Fruit fly (Drosophila melanogaster): ENCODE measurements around the gene CG33995.

The CG33995 gene

dm6 chr2L:5054953-5055352, 11.9 kb downstream of the CG33995 start, which contains the start of the genes CG14036 and His3.3A (continued):
- TF ChIP-seq Dll (GFP tag; IDR thresholded peaks at IDR 0.05; ENCODE audit: partially characterized antibody), result peak; percentile 56; the same call in 1 of the 4 replicates
- no peak for TF ChIP-seq br (optimal IDR thresholded peaks at IDR 0.05)
- TF ChIP-seq inv (GFP tag; IDR thresholded peaks at IDR 0.05; ENCODE audit: partially characterized antibody), result peak; percentile 43; the same call in 1 of the 2 replicates
- TF ChIP-seq CG1024 (GFP tag; IDR thresholded peaks at IDR 0.05), result no peak; the same call in none of the 2 replicates
- TF ChIP-seq CG3163 (GFP tag; optimal IDR thresholded peaks at IDR 0.05), result no peak
- no peak for TF ChIP-seq ara (GFP tag; IDR thresholded peaks at IDR 0.05)
- no peak for TF ChIP-seq grn (GFP tag; optimal IDR thresholded peaks at IDR 0.05)
- no peak for TF ChIP-seq CG10565 (GFP tag; optimal IDR thresholded peaks at IDR 0.05)
- TF ChIP-seq Neu2 (GFP tag; optimal IDR thresholded peaks at IDR 0.05; ENCODE audit: borderline replicate concordance), result no peak
- TF ChIP-seq E2f2 (GFP tag; IDR thresholded peaks at IDR 0.05), result peak; percentile 91
- TF ChIP-seq CG13894 (tag; optimal IDR thresholded peaks at IDR 0.05), result peak; percentile 41
- no peak for TF ChIP-seq CG8388 (GFP tag; optimal IDR thresholded peaks at IDR 0.05)
- no peak for TF ChIP-seq CG4707 (GFP tag; optimal IDR thresholded peaks at IDR 0.05)
- TF ChIP-seq CG2120 (GFP tag; optimal IDR thresholded peaks at IDR 0.05), result peak; percentile 46
- no peak for TF ChIP-seq CG3726 (GFP tag; IDR thresholded peaks at IDR 0.05)
- TF ChIP-seq Fer3 (tag; optimal IDR thresholded peaks at IDR 0.05), result no peak
- TF ChIP-seq MBD-R2 (GFP tag; IDR thresholded peaks at IDR 0.05), result peak; percentile 86
- TF ChIP-seq sob (GFP tag; IDR thresholded peaks at IDR 0.05), result 0 out of 2 replicates have a peak, but pooled peaks have one; percentile 22
- peak; percentile 30 for TF ChIP-seq ftz-f1 (GFP tag; optimal IDR thresholded peaks at IDR 0.05)
- TF ChIP-seq nerfin-1 (tag; optimal IDR thresholded peaks at IDR 0.05), result peak; percentile 20
- no peak for TF ChIP-seq Doc2 (GFP tag; IDR thresholded peaks at IDR 0.05)
- TF ChIP-seq CG6689 (GFP tag; IDR thresholded peaks at IDR 0.05), result no peak
- TF ChIP-seq CG12219 (GFP tag; optimal IDR thresholded peaks at IDR 0.05), result no peak
- TF ChIP-seq H2.0 (GFP tag; IDR thresholded peaks at IDR 0.05), result no peak
- TF ChIP-seq Sox100B (GFP tag; optimal IDR thresholded peaks at IDR 0.05), result no peak
- TF ChIP-seq CG31224 (GFP tag; IDR thresholded peaks at IDR 0.05), result no peak
- TF ChIP-seq dysf (GFP tag; IDR thresholded peaks at IDR 0.05), result no peak
- no peak for TF ChIP-seq CG10366 (GFP tag; IDR thresholded peaks at IDR 0.05)
- TF ChIP-seq CG6175 (GFP tag; IDR thresholded peaks at IDR 0.05), result no peak
- TF ChIP-seq gem (tag; optimal IDR thresholded peaks at IDR 0.05), result peak; percentile 5
- peak; percentile 14 for TF ChIP-seq CG2678 (tag; optimal IDR thresholded peaks at IDR 0.05)
- peak; percentile 52; the same call in 2 of the 3 replicates for TF ChIP-seq knrl (GFP tag; IDR thresholded peaks at IDR 0.05; ENCODE audit: partially characterized antibody)
- no peak for TF ChIP-seq p53 (GFP tag; optimal IDR thresholded peaks at IDR 0.05)
- TF ChIP-seq Sin3A (optimal IDR thresholded peaks at IDR 0.05), result peak; percentile 46
- no peak for TF ChIP-seq CG7839 (tag; optimal IDR thresholded peaks at IDR 0.05)
- no peak for TF ChIP-seq cg (GFP tag; optimal IDR thresholded peaks at IDR 0.05)
- TF ChIP-seq schlank (tag; optimal IDR thresholded peaks at IDR 0.05), result no peak
- peak; percentile 65 for TF ChIP-seq Sry-δ (GFP tag; optimal IDR thresholded peaks at IDR 0.05)
- TF ChIP-seq CG8478 (optimal IDR thresholded peaks at IDR 0.05), result no peak
- no peak for TF ChIP-seq Lim3 (GFP tag; IDR thresholded peaks at IDR 0.05)
- TF ChIP-seq Dad (GFP tag; optimal IDR thresholded peaks at IDR 0.05), result peak; percentile 41
- no peak for TF ChIP-seq tll (GFP tag; optimal IDR thresholded peaks at IDR 0.05)
- TF ChIP-seq CG1603 (tag; optimal IDR thresholded peaks at IDR 0.05), result peak; percentile 100
- TF ChIP-seq CG15601 (tag; optimal IDR thresholded peaks at IDR 0.05), result peak; percentile 23
- TF ChIP-seq toy (GFP tag; IDR thresholded peaks at IDR 0.05), result no peak
- no peak for TF ChIP-seq Vsx1 (GFP tag; optimal IDR thresholded peaks at IDR 0.05)
- no peak for TF ChIP-seq Taf1 (GFP tag; IDR thresholded peaks at IDR 0.05)
- TF ChIP-seq kni (GFP tag; optimal IDR thresholded peaks at IDR 0.05), result no peak
- TF ChIP-seq CG11504 (tag; optimal IDR thresholded peaks at IDR 0.05), result peak; percentile 18
- peak; percentile 41 for TF ChIP-seq Ets65A (GFP tag)
- TF ChIP-seq nom (GFP tag; optimal IDR thresholded peaks at IDR 0.05), result peak; percentile 29
- TF ChIP-seq Mrtf (GFP tag; IDR thresholded peaks at IDR 0.05), result no peak

Data from whole organism, embryonic.